Fruit fly (Drosophila melanogaster) whole organism, prepupa: Measurements from ENCODE around the gene CG5421.

Source experiments
- CG16779 ChIP-seq: fragments of 200-800 bp; sonication (Bioruptor generic); optimal IDR thresholded peaks from 3 replicates; lab custom pipeline; 2017; ENCODE audit warnings: missing biosample characterization, mild to moderate bottlenecking, missing genetic modification characterization
- CG3032 ChIP-seq: fragments of 200-800 bp; optimal IDR thresholded peaks from 2 replicates; lab custom pipeline; 2019; ENCODE audit warnings: missing biosample characterization, mild to moderate bottlenecking, missing genetic modification characterization, moderate library complexity
- CG8632 ChIP-seq: fragments of 200-800 bp; sonication (Bioruptor generic); optimal IDR thresholded peaks from 3 replicates; lab custom pipeline; 2016; ENCODE audit warnings: missing biosample characterization, missing genetic modification characterization
- CG9139 ChIP-seq: fragments of 200-800 bp; sonication (Bioruptor generic); optimal IDR thresholded peaks from 3 replicates; lab custom pipeline; 2017; ENCODE audit warnings: missing biosample characterization, mild to moderate bottlenecking, missing genetic modification characterization
- Met ChIP-seq: fragments of 200-800 bp; sonication (Bioruptor generic); optimal IDR thresholded peaks from 3 replicates; lab custom pipeline; 2016; ENCODE audit warnings: missing biosample characterization, missing genetic modification characterization
- achi ChIP-seq: fragments of 200-800 bp; sonication (Bioruptor generic); optimal IDR thresholded peaks from 3 replicates; lab custom pipeline; 2016; ENCODE audit warnings: missing biosample characterization, missing genetic modification characterization
- fkh ChIP-seq: fragments of 200-800 bp; sonication (Bioruptor generic); optimal IDR thresholded peaks from 3 replicates; lab custom pipeline; 2017; ENCODE audit warnings: missing biosample characterization, mild to moderate bottlenecking, missing genetic modification characterization, moderate library complexity

- TF ChIP-seq achi (peak; percentile 16), CG8632 (peak; percentile 31), CG16779 (tag; lab: Kevin White, UChicago) (no peak), CG9139 (GFP tag; lab: Kevin White, UChicago) (no peak), CG3032 (tag; lab: Kevin White, UChicago) (no peak), fkh (no peak), Met (no peak)
Measured at dm6 chr2L:12485897-12486615, 38.1 kb upstream of the CG5421 start.
